Fruit fly (Drosophila melanogaster) whole organism, prepupa: Measurements from ENCODE around the gene CG8927.

ENCODE experiments used
- CG11294 ChIP-seq: fragments of 200-800 bp; sonication (Bioruptor generic); IDR thresholded peaks from 2 replicates; pipeline ENCODE4 v1.3.6; 2022; ENCODE audit warnings: missing biosample characterization, missing genetic modification characterization
- CG11762 ChIP-seq: fragments of 200-800 bp; sonication (Bioruptor generic); optimal IDR thresholded peaks from 3 replicates; lab custom pipeline; 2016; ENCODE audit warnings: missing biosample characterization, missing genetic modification characterization; ENCODE audit not compliant: insufficient read depth
- CG11902 ChIP-seq: fragments of 200-800 bp; sonication (Bioruptor generic); optimal IDR thresholded peaks from 3 replicates; lab custom pipeline; 2016; ENCODE audit warnings: missing biosample characterization, missing genetic modification characterization
- CG1621 ChIP-seq: fragments of 200-800 bp; sonication (Bioruptor generic); optimal IDR thresholded peaks from 3 replicates; lab custom pipeline; 2018; ENCODE audit warnings: missing biosample characterization, mild to moderate bottlenecking, missing genetic modification characterization
- CG3032 ChIP-seq: fragments of 200-800 bp; optimal IDR thresholded peaks from 2 replicates; lab custom pipeline; 2019; ENCODE audit warnings: missing biosample characterization, mild to moderate bottlenecking, missing genetic modification characterization, moderate library complexity
- CG31627 ChIP-seq: fragments of 200-800 bp; sonication (Bioruptor generic); optimal IDR thresholded peaks from 3 replicates; lab custom pipeline; 2016; ENCODE audit warnings: missing biosample characterization, missing genetic modification characterization
- CG32006 ChIP-seq: fragments of 200-800 bp; sonication (Bioruptor generic); optimal IDR thresholded peaks from 3 replicates; lab custom pipeline; 2017; ENCODE audit warnings: missing biosample characterization, mild to moderate bottlenecking, missing genetic modification characterization
- CG34406 ChIP-seq: fragments of 200-800 bp; sonication (Bioruptor generic); optimal IDR thresholded peaks from 3 replicates; lab custom pipeline; 2016; ENCODE audit warnings: missing biosample characterization, missing genetic modification characterization
- CG4318 ChIP-seq: fragments of 200-800 bp; sonication (Bioruptor generic); optimal IDR thresholded peaks from 3 replicates; lab custom pipeline; 2017; ENCODE audit warnings: missing biosample characterization, mild to moderate bottlenecking, missing genetic modification characterization
- CG6276 ChIP-seq: fragments of 200-800 bp; sonication (Bioruptor generic); optimal IDR thresholded peaks from 2 replicates; lab custom pipeline; 2017; ENCODE audit warnings: missing biosample characterization, mild to moderate bottlenecking, missing genetic modification characterization
- CG7368 ChIP-seq: fragments of 200-800 bp; sonication (Bioruptor generic); optimal IDR thresholded peaks from 3 replicates; lab custom pipeline; 2016; ENCODE audit warnings: missing biosample characterization, missing genetic modification characterization
- CG8119 ChIP-seq: fragments of 200-800 bp; sonication (Bioruptor generic); IDR thresholded peaks from 3 replicates; pipeline ENCODE4 v1.3.6; 2022; ENCODE audit warnings: missing biosample characterization, missing genetic modification characterization
- CG8319 ChIP-seq: fragments of 200-800 bp; sonication (Bioruptor generic); optimal IDR thresholded peaks from 3 replicates; lab custom pipeline; 2016; ENCODE audit warnings: missing biosample characterization, missing genetic modification characterization
- CG9139 ChIP-seq: fragments of 200-800 bp; sonication (Bioruptor generic); optimal IDR thresholded peaks from 3 replicates; lab custom pipeline; 2017; ENCODE audit warnings: missing biosample characterization, mild to moderate bottlenecking, missing genetic modification characterization
- Eip75B ChIP-seq: fragments of 200-800 bp; sonication (Bioruptor generic); optimal IDR thresholded peaks from 3 replicates; lab custom pipeline; 2016; ENCODE audit warnings: missing biosample characterization, missing genetic modification characterization
- Eip78C ChIP-seq: fragments of 200-800 bp; sonication (Bioruptor generic); peaks from one replicate; lab custom pipeline; 2016; ENCODE audit warnings: missing biosample characterization, missing genetic modification characterization
- Eip93F ChIP-seq: fragments of 200-800 bp; sonication (Bioruptor generic); optimal IDR thresholded peaks from 2 replicates; lab custom pipeline; 2016; ENCODE audit warnings: missing biosample characterization, mild to moderate bottlenecking, missing genetic modification characterization
- Ets21C ChIP-seq: fragments of 200-800 bp; sonication (Bioruptor generic); optimal IDR thresholded peaks from 3 replicates; lab custom pipeline; 2016; ENCODE audit warnings: missing biosample characterization, missing genetic modification characterization
- Ets96B ChIP-seq: fragments of 200-800 bp; optimal IDR thresholded peaks from 2 replicates; lab custom pipeline; 2019; ENCODE audit warnings: missing biosample characterization, mild to moderate bottlenecking, missing genetic modification characterization, moderate library complexity
- Gug ChIP-seq: fragments of 200-800 bp; sonication (Bioruptor generic); IDR thresholded peaks from 2 replicates; pipeline ENCODE4 v1.3.6; 2022; ENCODE audit warnings: missing biosample characterization, missing genetic modification characterization
- Hr39 ChIP-seq: fragments of 200-800 bp; sonication (Bioruptor generic); optimal IDR thresholded peaks from 2 replicates; lab custom pipeline; 2016; ENCODE audit warnings: missing biosample characterization, missing genetic modification characterization
- Lpt ChIP-seq: fragments of 200-800 bp; sonication (Bioruptor generic); optimal IDR thresholded peaks from 3 replicates; lab custom pipeline; 2016; ENCODE audit warnings: missing biosample characterization, missing genetic modification characterization
- Met ChIP-seq: fragments of 200-800 bp; sonication (Bioruptor generic); optimal IDR thresholded peaks from 3 replicates; lab custom pipeline; 2016; ENCODE audit warnings: missing biosample characterization, missing genetic modification characterization
- Smox ChIP-seq: fragments of 200-800 bp; sonication (Bioruptor generic); optimal IDR thresholded peaks from 3 replicates; lab custom pipeline; 2016; ENCODE audit warnings: missing biosample characterization, missing genetic modification characterization
- Sox102F ChIP-seq: fragments of 200-800 bp; sonication (Bioruptor generic); optimal IDR thresholded peaks from 2 replicates; lab custom pipeline; 2016; ENCODE audit warnings: missing biosample characterization, mild to moderate bottlenecking, missing genetic modification characterization
- Sox15 ChIP-seq: fragments of 200-800 bp; sonication (Bioruptor generic); optimal IDR thresholded peaks from 3 replicates; lab custom pipeline; 2016; ENCODE audit warnings: missing biosample characterization, missing genetic modification characterization
- achi ChIP-seq: fragments of 200-800 bp; sonication (Bioruptor generic); optimal IDR thresholded peaks from 3 replicates; lab custom pipeline; 2016; ENCODE audit warnings: missing biosample characterization, missing genetic modification characterization
- acj6 ChIP-seq: fragments of 200-800 bp; sonication (Bioruptor generic); optimal IDR thresholded peaks from 3 replicates; lab custom pipeline; 2016; ENCODE audit warnings: missing biosample characterization, missing genetic modification characterization
- cyc ChIP-seq: fragments of 200-800 bp; sonication (Bioruptor generic); optimal IDR thresholded peaks from 3 replicates; lab custom pipeline; 2016; ENCODE audit warnings: missing biosample characterization, missing genetic modification characterization
- dac ChIP-seq: fragments of 200-800 bp; sonication (Bioruptor generic); optimal IDR thresholded peaks from 2 replicates; lab custom pipeline; 2017; ENCODE audit warnings: missing biosample characterization, mild to moderate bottlenecking, missing genetic modification characterization
- fd59A ChIP-seq: fragments of 200-800 bp; sonication (Bioruptor generic); optimal IDR thresholded peaks from 2 replicates; lab custom pipeline; 2017; ENCODE audit warnings: missing biosample characterization, mild to moderate bottlenecking, missing genetic modification characterization, missing genetic modification reagents
- fkh ChIP-seq: fragments of 200-800 bp; sonication (Bioruptor generic); optimal IDR thresholded peaks from 3 replicates; lab custom pipeline; 2017; ENCODE audit warnings: missing biosample characterization, mild to moderate bottlenecking, missing genetic modification characterization, moderate library complexity
- lz ChIP-seq: fragments of 200-800 bp; sonication (Bioruptor generic); optimal IDR thresholded peaks from 3 replicates; lab custom pipeline; 2016; ENCODE audit warnings: missing biosample characterization, missing genetic modification characterization
- net ChIP-seq: fragments of 200-800 bp; sonication (Bioruptor generic); optimal IDR thresholded peaks from 3 replicates; lab custom pipeline; 2016; ENCODE audit warnings: missing biosample characterization, missing genetic modification characterization
- pdm3 ChIP-seq: fragments of 200-800 bp; sonication (Bioruptor generic); optimal IDR thresholded peaks from 3 replicates; lab custom pipeline; 2016; ENCODE audit warnings: missing biosample characterization, missing genetic modification characterization
- salr ChIP-seq, 2 experiments: fragments of 200-800 bp; sonication (Bioruptor generic); optimal IDR thresholded peaks; 3 replicates each; lab custom pipeline; 2016 to 2018; ENCODE audit warnings: missing biosample characterization in 2 of 2, missing genetic modification characterization in 2 of 2, mild to moderate bottlenecking in 1 of 2
- ss ChIP-seq, 2 experiments: fragments of 200-800 bp; sonication (Bioruptor generic); optimal IDR thresholded peaks; 2 replicates in 1 of 2; 3 replicates in 1 of 2; lab custom pipeline; 2017 to 2018; ENCODE audit warnings: mild to moderate bottlenecking in 2 of 2, missing biosample characterization in 2 of 2, missing genetic modification characterization in 2 of 2, moderate library complexity in 1 of 2
- svp ChIP-seq: fragments of 200-800 bp; sonication (Bioruptor generic); peaks from one replicate; lab custom pipeline; 2016; ENCODE audit warnings: missing biosample characterization, missing genetic modification characterization
- topi ChIP-seq: fragments of 200-800 bp; sonication (Bioruptor generic); optimal IDR thresholded peaks from 3 replicates; lab custom pipeline; 2016; ENCODE audit warnings: missing biosample characterization, missing genetic modification characterization
- vri ChIP-seq: fragments of 200-800 bp; sonication (Bioruptor generic); optimal IDR thresholded peaks from 3 replicates; lab custom pipeline; 2016; ENCODE audit warnings: missing biosample characterization, mild to moderate bottlenecking, missing genetic modification characterization

CG8927 gene

DNA sequence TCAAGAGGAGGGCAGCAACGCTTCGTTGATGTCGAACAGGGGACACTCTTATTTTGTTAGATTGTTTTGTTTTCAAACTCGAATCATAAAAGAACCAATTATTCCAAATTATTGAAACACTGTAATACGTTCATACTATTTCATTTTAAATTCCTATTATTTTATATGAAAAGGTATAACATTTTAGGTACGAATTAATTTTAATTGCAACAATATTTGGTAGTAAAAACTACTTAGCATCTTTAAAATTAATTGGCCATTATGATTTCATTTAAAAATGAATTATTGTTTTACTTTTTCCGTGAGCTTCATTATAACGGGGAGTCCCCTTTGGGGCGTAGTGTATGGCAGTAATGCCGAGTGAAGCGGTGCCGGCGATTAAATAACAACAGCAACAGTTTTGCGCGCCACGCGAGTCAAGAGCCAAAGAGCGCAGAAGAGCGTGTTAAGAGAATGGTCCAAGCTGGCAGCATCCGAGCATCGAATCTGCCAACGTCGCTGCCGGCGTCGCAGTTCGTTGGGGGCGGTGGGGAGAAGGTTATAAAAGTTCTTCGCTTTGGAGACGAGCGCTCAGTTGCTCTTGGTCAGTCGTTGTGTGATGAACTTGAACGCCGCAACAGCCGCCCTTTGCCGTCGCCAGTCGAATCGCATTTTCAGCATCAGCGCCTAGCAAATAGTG lies 23.1 kb upstream of the CG8927 start (continued):
- TF ChIP-seq CG3032: peak; percentile 58
- peak; percentile 45 for TF ChIP-seq dac (GFP tag; lab: Kevin White, UChicago)
- peak; percentile 70 for TF ChIP-seq CG6276 (GFP tag; lab: Kevin White, UChicago)
- peak; percentile 8 for TF ChIP-seq CG11902
- peak; percentile 37 for TF ChIP-seq CG8319 (GFP tag; lab: Kevin White, UChicago)
- no peak for TF ChIP-seq Eip93F (GFP tag; lab: Kevin White, UChicago)
- TF ChIP-seq Lpt: peak; percentile 26
- TF ChIP-seq Smox (GFP tag; lab: Kevin White, UChicago): peak; percentile 72
- peak; percentile 66 for TF ChIP-seq pdm3 (GFP tag; lab: Kevin White, UChicago)
- TF ChIP-seq CG1621: peak; percentile 15
- TF ChIP-seq acj6 (GFP tag; lab: Kevin White, UChicago): peak; percentile 61
- TF ChIP-seq CG8119 (GFP tag; lab: Robert Waterston, UW): peak; percentile 72; the same call in 2 of the 3 replicates
- peak; percentile 29 for TF ChIP-seq Sox15 (GFP tag; lab: Kevin White, UChicago)
- TF ChIP-seq Eip78C (GFP tag; lab: Kevin White, UChicago): peak; percentile 92
- TF ChIP-seq svp: peak; percentile 87
- TF ChIP-seq CG11294 (GFP tag; lab: Robert Waterston, UW): peak; percentile 11; the same call in 1 of the 2 replicates
- peak; percentile 54 for TF ChIP-seq Hr39 (GFP tag; lab: Kevin White, UChicago)
- peak; percentile 70 for TF ChIP-seq Eip75B (GFP tag; lab: Kevin White, UChicago)
- TF ChIP-seq CG9139: no peak
- peak in 1 of 2 experiments; percentile 75 for TF ChIP-seq salr (GFP tag; optimal IDR thresholded peaks at IDR 0.05; lab: Kevin White, UChicago)
- no peak for TF ChIP-seq fkh (GFP tag; lab: Kevin White, UChicago)
- peak; percentile 52 for TF ChIP-seq CG31627
- peak; percentile 68 for TF ChIP-seq net
- peak; percentile 47 to 53 for TF ChIP-seq ss (GFP tag; optimal IDR thresholded peaks at IDR 0.05; lab: Kevin White, UChicago)
- peak; percentile 46 for TF ChIP-seq cyc (GFP tag; lab: Kevin White, UChicago)
- TF ChIP-seq Met (GFP tag; lab: Kevin White, UChicago): peak; percentile 75
- TF ChIP-seq CG4318 (GFP tag; lab: Kevin White, UChicago): peak; percentile 31
- TF ChIP-seq lz (GFP tag; lab: Kevin White, UChicago): peak; percentile 61
- TF ChIP-seq Ets96B (tag; lab: Kevin White, UChicago): peak; percentile 55
- TF ChIP-seq topi (GFP tag; lab: Kevin White, UChicago): peak; percentile 78
- peak; percentile 77 for TF ChIP-seq CG32006 (GFP tag; lab: Kevin White, UChicago)
- TF ChIP-seq fd59A: peak; percentile 57

DNA sequence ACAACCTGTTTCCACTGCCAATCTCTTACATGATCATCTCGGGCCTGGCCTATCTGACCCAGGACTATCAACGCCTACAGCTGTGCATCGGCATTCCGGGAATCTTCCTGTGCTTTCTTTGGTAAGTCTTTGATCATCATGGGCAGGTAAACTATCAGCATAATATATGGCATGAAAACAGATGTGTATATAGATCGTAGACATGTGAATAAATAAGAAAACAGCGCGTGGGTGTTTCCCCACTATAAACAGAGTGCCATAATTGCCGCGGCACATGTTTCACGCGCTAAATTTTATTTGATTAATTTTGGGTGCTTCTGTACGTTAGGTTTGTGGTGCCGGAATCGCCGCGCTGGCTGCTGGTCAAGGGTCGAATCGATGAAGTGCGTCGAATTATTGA lies 12.7 kb upstream of the CG8927 start:
- TF ChIP-seq Ets21C (GFP tag; lab: Kevin White, UChicago) (no peak), Smox (GFP tag; lab: Kevin White, UChicago) (no peak), dac (GFP tag; lab: Kevin White, UChicago) (no peak), CG7368 (GFP tag; lab: Kevin White, UChicago) (no peak)

DNA sequence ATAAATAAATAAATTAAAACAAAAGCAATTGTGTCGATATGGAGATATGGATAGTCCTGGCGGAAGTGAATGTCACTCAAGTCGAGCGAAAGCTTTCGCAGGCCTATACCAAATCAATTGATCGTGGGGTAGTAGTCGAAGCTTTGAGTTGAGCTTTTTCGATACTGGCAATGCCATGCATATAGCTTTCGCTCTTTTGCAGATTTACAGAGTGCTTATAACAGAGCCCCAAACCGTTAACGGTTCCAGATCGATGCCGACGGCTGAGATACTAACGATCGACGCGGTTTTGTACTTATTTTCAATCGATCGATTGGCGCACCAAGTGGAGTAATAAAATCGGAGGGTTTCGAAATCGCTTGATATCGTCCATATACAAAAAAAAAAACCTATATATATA lies 9.1 kb upstream of the CG8927 start, which contains the start of gene CG8925:
TSS of gene CG8925 (plus strand) at position 245 of the 400 bp plus-strand sequence.
- TF ChIP-seq Gug: no peak
- TF ChIP-seq CG11762 (GFP tag; lab: Kevin White, UChicago): no peak
- TF ChIP-seq vri (GFP tag; lab: Kevin White, UChicago): peak; percentile 34
- TF ChIP-seq Eip78C (GFP tag; lab: Kevin White, UChicago): no peak
- no peak for TF ChIP-seq achi (GFP tag; lab: Kevin White, UChicago)
- no peak for TF ChIP-seq CG34406 (GFP tag; lab: Kevin White, UChicago)
- no peak for TF ChIP-seq Sox102F
- TF ChIP-seq, all 60 proteins: peak for 1
